Fruit fly (Drosophila melanogaster) whole organism, embryonic: ENCODE data around the gene CG45076.

ENCODE experiments used
- Atf-2 ChIP-seq: fragments of 200-800 bp; sonication (Bioruptor generic); optimal IDR thresholded peaks from 2 replicates; lab custom pipeline; 2016; ENCODE audit warnings: missing biosample characterization, missing genetic modification characterization
- B-H2 ChIP-seq: fragments of 200-800 bp; sonication (Bioruptor generic); optimal IDR thresholded peaks from 2 replicates; lab custom pipeline; 2018; ENCODE audit warnings: missing biosample characterization, mild to moderate bottlenecking, missing genetic modification characterization
- CG12155 ChIP-seq: fragments of 200-800 bp; sonication (Bioruptor generic); optimal IDR thresholded peaks from 3 replicates; lab custom pipeline; 2016; ENCODE audit warnings: missing biosample characterization, missing genetic modification characterization
- CG15073 ChIP-seq: fragments of 200-800 bp; sonication (Bioruptor generic); optimal IDR thresholded peaks from 2 replicates; lab custom pipeline; 2016; ENCODE audit warnings: missing biosample characterization, missing genetic modification characterization
- CG15514 ChIP-seq: fragments of 200-800 bp; sonication (Bioruptor generic); optimal IDR thresholded peaks from 3 replicates; lab custom pipeline; 2017; ENCODE audit warnings: missing biosample characterization, missing genetic modification characterization, mild to moderate bottlenecking, moderate library complexity, missing genetic modification reagents
- CG1603 ChIP-seq: fragments of 200-800 bp; sonication (Bioruptor generic); optimal IDR thresholded peaks from 2 replicates; lab custom pipeline; 2019; ENCODE audit warnings: missing biosample characterization, mild to moderate bottlenecking, missing genetic modification characterization, moderate library complexity
- CG17829 ChIP-seq: fragments of 200-800 bp; optimal IDR thresholded peaks from 2 replicates; lab custom pipeline; 2019; ENCODE audit warnings: missing biosample characterization, mild to moderate bottlenecking, missing genetic modification characterization, moderate library complexity
- CG18476 ChIP-seq: fragments of 200-800 bp; sonication (Bioruptor generic); optimal IDR thresholded peaks from 2 replicates; lab custom pipeline; 2016; ENCODE audit warnings: missing biosample characterization, mild to moderate bottlenecking, missing genetic modification characterization
- CG31365 ChIP-seq: fragments of 200-800 bp; sonication (Bioruptor generic); optimal IDR thresholded peaks from 2 replicates; lab custom pipeline; 2018; ENCODE audit warnings: missing biosample characterization, mild to moderate bottlenecking, missing genetic modification characterization
- CG3281 ChIP-seq: fragments of 200-800 bp; sonication (Bioruptor generic); optimal IDR thresholded peaks from 3 replicates; lab custom pipeline; 2017; ENCODE audit warnings: missing biosample characterization, mild to moderate bottlenecking, missing genetic modification characterization
- CG3726 ChIP-seq: fragments of 200-800 bp; sonication (Bioruptor generic); IDR thresholded peaks from 3 replicates; pipeline ENCODE4, ENCODE4 v1.3.6; 2022; ENCODE audit warnings: missing biosample characterization, missing genetic modification characterization
- CG4820 ChIP-seq: fragments of 200-800 bp; sonication (Bioruptor generic); optimal IDR thresholded peaks from 3 replicates; lab custom pipeline; 2016; ENCODE audit warnings: missing biosample characterization, missing genetic modification characterization
- CG6175 ChIP-seq: fragments of 200-800 bp; sonication (Bioruptor generic); IDR thresholded peaks from 3 replicates; pipeline ENCODE4 v1.3.6; 2022; ENCODE audit warnings: missing biosample characterization, missing genetic modification characterization
- D19A ChIP-seq: fragments of 200-800 bp; optimal IDR thresholded peaks from 3 replicates; lab custom pipeline; 2019; ENCODE audit warnings: missing biosample characterization, mild to moderate bottlenecking, missing genetic modification characterization, moderate library complexity
- Dll ChIP-seq: fragments of 200-800 bp; sonication (Bioruptor generic); IDR thresholded peaks from 4 replicates; pipeline ENCODE4 v1.3.6; 2022; ENCODE audit warnings: missing biosample characterization, missing genetic modification characterization; ENCODE audit not compliant: partially characterized antibody
- Dp ChIP-seq: fragments of 200-800 bp; sonication (Bioruptor generic); optimal IDR thresholded peaks from 2 replicates; lab custom pipeline; 2018; ENCODE audit warnings: missing biosample characterization, mild to moderate bottlenecking, missing genetic modification characterization, moderate library complexity
- Dref ChIP-seq: fragments of 200-800 bp; sonication (Bioruptor generic); IDR thresholded peaks from 2 replicates; pipeline ENCODE4 v1.3.6; 2022; ENCODE audit warnings: missing biosample characterization, missing genetic modification characterization
- Ets65A ChIP-seq: fragments of 200-800 bp; sonication (Bioruptor generic); peaks from one replicate; lab custom pipeline; 2016; ENCODE audit warnings: missing biosample characterization, missing genetic modification characterization
- Ets97D ChIP-seq: fragments of 200-800 bp; sonication (Bioruptor generic); optimal IDR thresholded peaks from 3 replicates; lab custom pipeline; 2016; ENCODE audit warnings: missing biosample characterization, missing genetic modification characterization
- Gsc ChIP-seq: fragments of 200-800 bp; sonication (Bioruptor generic); IDR thresholded peaks from 2 replicates; pipeline ENCODE4 v1.3.6; 2022; ENCODE audit warnings: missing biosample characterization, missing genetic modification characterization
- Gug ChIP-seq: fragments of 200-800 bp; sonication (Bioruptor generic); IDR thresholded peaks from 4 replicates; pipeline ENCODE4 v1.3.6; 2022; ENCODE audit warnings: missing biosample characterization, missing genetic modification characterization
- HLH3B ChIP-seq: fragments of 200-800 bp; sonication (Bioruptor generic); IDR thresholded peaks from 2 replicates; pipeline ENCODE4 v1.3.6; 2022; ENCODE audit warnings: missing biosample characterization, missing genetic modification characterization
- Hr3 ChIP-seq: fragments of 200-800 bp; sonication (Bioruptor generic); optimal IDR thresholded peaks from 3 replicates; lab custom pipeline; 2016; ENCODE audit warnings: missing biosample characterization, missing genetic modification characterization
- Max ChIP-seq: fragments of 200-800 bp; sonication (Bioruptor generic); optimal IDR thresholded peaks from 2 replicates; lab custom pipeline; 2016; ENCODE audit warnings: missing biosample characterization, mild to moderate bottlenecking, missing genetic modification characterization
- NFAT ChIP-seq: fragments of 200-800 bp; sonication (Bioruptor generic); IDR thresholded peaks from 2 replicates; pipeline ENCODE4 v1.3.6; 2022; ENCODE audit warnings: missing biosample characterization, missing genetic modification characterization
- Sox102F ChIP-seq: fragments of 200-800 bp; sonication (Bioruptor generic); optimal IDR thresholded peaks from 2 replicates; lab custom pipeline; 2018; ENCODE audit warnings: missing biosample characterization, mild to moderate bottlenecking, missing genetic modification characterization, moderate library complexity
- Spps ChIP-seq: fragments of 200-800 bp; sonication (Bioruptor generic); optimal IDR thresholded peaks from 2 replicates; lab custom pipeline; 2018; ENCODE audit warnings: missing biosample characterization, mild to moderate bottlenecking, missing genetic modification characterization
- Sry-β ChIP-seq: fragments of 200-800 bp; sonication (Bioruptor generic); optimal IDR thresholded peaks from 2 replicates; lab custom pipeline; 2018; ENCODE audit warnings: missing biosample characterization, mild to moderate bottlenecking, missing genetic modification characterization, moderate library complexity
- Usf ChIP-seq: fragments of 200-800 bp; sonication (Bioruptor generic); optimal IDR thresholded peaks from 2 replicates; lab custom pipeline; 2017; ENCODE audit warnings: missing genotype, missing biosample characterization, missing genetic modification characterization
- amos ChIP-seq: fragments of 200-800 bp; sonication (Bioruptor generic); IDR thresholded peaks from 2 replicates; pipeline ENCODE4 v1.3.6; 2022; ENCODE audit warnings: missing biosample characterization, missing genetic modification characterization; ENCODE audit not compliant: partially characterized antibody
- ap ChIP-seq: fragments of 200-800 bp; sonication (Bioruptor generic); IDR thresholded peaks from 2 replicates; pipeline ENCODE4 v1.3.6; 2022; ENCODE audit warnings: missing biosample characterization, missing genetic modification characterization
- btn ChIP-seq: fragments of 200-800 bp; sonication (Bioruptor generic); optimal IDR thresholded peaks from 2 replicates; lab custom pipeline; 2016; ENCODE audit warnings: missing biosample characterization, missing genetic modification characterization
- cato ChIP-seq: fragments of 200-800 bp; sonication (Bioruptor generic); optimal IDR thresholded peaks from 2 replicates; lab custom pipeline; 2016; ENCODE audit warnings: missing biosample characterization, missing genetic modification characterization, borderline replicate concordance
- chif ChIP-seq, 2 experiments: fragments of 200-800 bp; sonication (Bioruptor generic); optimal IDR thresholded peaks; 3 replicates each; lab custom pipeline; 2016; ENCODE audit warnings: missing biosample characterization in 2 of 2, missing genetic modification characterization in 2 of 2
- chm ChIP-seq: fragments of 200-800 bp; sonication (Bioruptor generic); IDR thresholded peaks from 2 replicates; pipeline ENCODE4 v1.3.6; 2022; ENCODE audit warnings: missing biosample characterization, missing genetic modification characterization
- corto ChIP-seq: fragments of 200-800 bp; sonication (Bioruptor generic); optimal IDR thresholded peaks from 2 replicates; lab custom pipeline; 2016; ENCODE audit warnings: missing biosample characterization, mild to moderate bottlenecking, missing genetic modification characterization, moderate library complexity
- dan ChIP-seq: fragments of 200-800 bp; sonication (Bioruptor generic); IDR thresholded peaks from 2 replicates; pipeline ENCODE4 v1.3.6; 2022; ENCODE audit warnings: missing biosample characterization, missing genetic modification characterization
- dm ChIP-seq: fragments of 200-800 bp; sonication (Bioruptor generic); optimal IDR thresholded peaks from 3 replicates; lab custom pipeline; 2016; ENCODE audit warnings: missing biosample characterization, missing genetic modification characterization
- emc ChIP-seq: fragments of 200-800 bp; sonication (Bioruptor generic); optimal IDR thresholded peaks from 2 replicates; lab custom pipeline; 2016; ENCODE audit warnings: missing biosample characterization, missing genetic modification characterization
- fd3F ChIP-seq: fragments of 200-800 bp; sonication (Bioruptor generic); optimal IDR thresholded peaks from 2 replicates; lab custom pipeline; 2018; ENCODE audit warnings: missing biosample characterization, mild to moderate bottlenecking, missing genetic modification characterization, moderate library complexity
- gce ChIP-seq: fragments of 200-800 bp; sonication (Bioruptor generic); IDR thresholded peaks from 3 replicates; pipeline ENCODE4 v1.3.6; 2022; ENCODE audit warnings: missing biosample characterization, missing genetic modification characterization
- her ChIP-seq: fragments of 200-800 bp; sonication (Bioruptor generic); optimal IDR thresholded peaks from 2 replicates; lab custom pipeline; 2016; ENCODE audit warnings: missing biosample characterization, missing genetic modification characterization
- inv ChIP-seq: fragments of 200-800 bp; sonication (Bioruptor generic); IDR thresholded peaks from 2 replicates; pipeline ENCODE4 v1.3.6; 2022; ENCODE audit warnings: missing biosample characterization, missing genetic modification characterization; ENCODE audit not compliant: partially characterized antibody
- kah ChIP-seq: fragments of 200-800 bp; sonication (Bioruptor generic); optimal IDR thresholded peaks from 2 replicates; lab custom pipeline; 2018; ENCODE audit warnings: missing biosample characterization, mild to moderate bottlenecking, missing genetic modification characterization
- kni ChIP-seq: fragments of 200-800 bp; sonication (Bioruptor generic); optimal IDR thresholded peaks from 3 replicates; lab custom pipeline; 2017; ENCODE audit warnings: mild to moderate bottlenecking, missing biosample characterization, missing genetic modification reagents, missing genetic modification characterization
- pfk ChIP-seq: fragments of 200-800 bp; sonication (Bioruptor generic); optimal IDR thresholded peaks from 2 replicates; lab custom pipeline; 2018; ENCODE audit warnings: missing biosample characterization, mild to moderate bottlenecking, missing genetic modification characterization, moderate library complexity
- phol ChIP-seq: fragments of 200-800 bp; sonication (Bioruptor generic); optimal IDR thresholded peaks from 3 replicates; lab custom pipeline; 2018; ENCODE audit warnings: missing biosample characterization, mild to moderate bottlenecking, missing genetic modification characterization, moderate library complexity
- salm ChIP-seq: fragments of 200-800 bp; sonication (Bioruptor generic); optimal IDR thresholded peaks from 2 replicates; lab custom pipeline; 2018; ENCODE audit warnings: missing biosample characterization, mild to moderate bottlenecking, missing genetic modification characterization
- shn ChIP-seq: fragments of 200-800 bp; sonication (Bioruptor generic); optimal IDR thresholded peaks from 3 replicates; lab custom pipeline; 2016; ENCODE audit warnings: missing biosample characterization, missing genetic modification characterization
- stwl ChIP-seq: fragments of 200-800 bp; sonication (Bioruptor generic); optimal IDR thresholded peaks from 3 replicates; lab custom pipeline; 2018; ENCODE audit warnings: missing biosample characterization, mild to moderate bottlenecking, missing genetic modification characterization, moderate library complexity
- yki ChIP-seq: fragments of >200 bp; optimal IDR thresholded peaks from 3 replicates; lab custom pipeline; 2018
- zf30C ChIP-seq: fragments of 200-800 bp; sonication (Bioruptor generic); optimal IDR thresholded peaks from 3 replicates; lab custom pipeline; 2018; ENCODE audit warnings: missing biosample characterization, mild to moderate bottlenecking, missing genetic modification characterization

CG45076 gene

DNA sequence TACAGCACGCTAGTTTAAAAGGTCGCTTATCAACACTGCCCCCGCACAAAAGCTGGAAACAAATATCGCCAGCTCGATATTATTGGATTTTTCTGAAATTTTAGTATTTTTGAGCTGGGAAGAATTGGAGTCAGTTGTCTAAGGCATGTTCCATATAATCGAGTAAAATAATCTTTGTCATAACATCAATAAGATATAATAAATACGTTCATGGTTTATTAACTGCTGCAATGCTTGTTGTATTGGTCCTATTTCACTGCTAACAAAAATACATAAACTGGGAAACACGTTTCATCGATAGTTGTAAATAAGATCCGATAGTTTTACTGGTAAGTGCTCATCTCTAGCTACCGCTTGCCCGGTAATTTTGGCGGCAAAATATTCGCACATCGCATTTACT lies 11.0 kb upstream of the CG45076 start, which contains the start of the genes Art1 and Mcm5 (continued):
- TF ChIP-seq cato (no peak), CG12155 (GFP tag; lab: Kevin White, UChicago) (peak; percentile 61), corto (GFP tag; lab: Kevin White, UChicago) (no peak), yki (lab: Kevin White, UChicago) (no peak), CG6175 (no peak), amos (GFP tag; lab: Robert Waterston, UW) (peak; percentile 86), btn (GFP tag; lab: Kevin White, UChicago) (no peak), CG3281 (no peak), CG3726 (no peak), NFAT (GFP tag; lab: Robert Waterston, UW) (peak; percentile 25; the same call in 1 of the 2 replicates), Sox102F (GFP tag; lab: Kevin White, UChicago) (no peak), ap (no peak), CG1603 (tag; lab: Kevin White, UChicago) (peak; percentile 26), Dp (GFP tag; lab: Kevin White, UChicago) (peak; percentile 77), inv (GFP tag; lab: Robert Waterston, UW) (peak; percentile 91), D19A (tag; lab: Kevin White, UChicago) (no peak), Ets97D (GFP tag; lab: Kevin White, UChicago) (peak; percentile 80), chif (GFP tag; optimal IDR thresholded peaks at IDR 0.05; lab: Kevin White, UChicago) (peak in 1 of 2 experiments; percentile 20), Dref (peak; percentile 51), zf30C (GFP tag; lab: Kevin White, UChicago) (no peak), salm (tag; lab: Kevin White, UChicago) (no peak), CG15073 (GFP tag; lab: Kevin White, UChicago) (no peak), dan (GFP tag; lab: Robert Waterston, UW) (no peak), Gug (GFP tag; lab: Robert Waterston, UW) (peak; percentile 16; the same call in 1 of the 4 replicates), Gsc (GFP tag; lab: Robert Waterston, UW) (no peak), phol (tag; lab: Kevin White, UChicago) (peak; percentile 67), B-H2 (GFP tag; lab: Kevin White, UChicago) (peak; percentile 7), Spps (no peak), Dll (GFP tag; lab: Robert Waterston, UW) (peak; percentile 99), HLH3B (GFP tag; lab: Robert Waterston, UW) (no peak), Ets65A (GFP tag; lab: Kevin White, UChicago) (peak; percentile 90), CG18476 (no peak), CG4820 (no peak), Atf-2 (GFP tag; lab: Kevin White, UChicago) (no peak), Hr3 (no peak), emc (no peak), gce (GFP tag; lab: Robert Waterston, UW) (no peak), fd3F (no peak), Max (GFP tag; lab: Kevin White, UChicago) (peak; percentile 83), pfk (no peak), CG15514 (GFP tag; lab: Kevin White, UChicago) (peak; percentile 90), shn (GFP tag; lab: Kevin White, UChicago) (peak; percentile 52), Sry-β (GFP tag; lab: Kevin White, UChicago) (no peak), stwl (tag; lab: Kevin White, UChicago) (peak; percentile 86), dm (peak; percentile 92), her (no peak), kni (GFP tag; lab: Kevin White, UChicago) (no peak), kah (GFP tag; lab: Kevin White, UChicago) (no peak), Usf (GFP tag; lab: Kevin White, UChicago) (no peak), chm (GFP tag; lab: Robert Waterston, UW) (no peak), CG17829 (tag; lab: Kevin White, UChicago) (peak; percentile 49), CG31365 (tag; lab: Kevin White, UChicago) (no peak)
